Worm (Caenorhabditis elegans): ENCODE measurements around the gene K07E8.6.

ce11 chrII:684811-685210 is 45.4 kb upstream of the K07E8.6 start, which contains the start of gene T02H6.5:
- TF ChIP-seq ets-7 (tag; optimal IDR thresholded peaks at IDR 0.05) (no peak), tbx-37 (GFP tag; conservative IDR thresholded peaks at IDR 0.05) (no peak), hnd-1 (tag; optimal IDR thresholded peaks at IDR 0.05) (no peak), tra-4 (tag; optimal IDR thresholded peaks at IDR 0.05) (no peak), scrt-1 (GFP tag; IDR thresholded peaks at IDR 0.05) (no peak), hmbx-1 (tag; optimal IDR thresholded peaks at IDR 0.05) (no peak), ama-1 (optimal IDR thresholded peaks at IDR 0.05) (no peak), hmg-4 (GFP tag; optimal IDR thresholded peaks at IDR 0.05) (no peak), B0310.2 (tag; optimal IDR thresholded peaks at IDR 0.05) (no peak), tbx-11 (GFP tag; IDR thresholded peaks at IDR 0.05) (no peak), F13C5.2 (tag; optimal IDR thresholded peaks at IDR 0.05) (no peak), flt-1 (GFP tag; IDR thresholded peaks at IDR 0.05) (no peak)

All from whole organism, early embryonic.